Fruit fly (Drosophila melanogaster) whole organism, prepupa: ENCODE data around the gene IFT54.
A peak's percentile ranks its signal among the peaks of the same experiment; 100 is the strongest.

Experiments
- Blimp-1 ChIP-seq: fragments of 200-800 bp; sonication (Bioruptor generic); optimal IDR thresholded peaks from 3 replicates; lab custom pipeline; 2017; ENCODE audit warnings: missing biosample characterization, missing genetic modification characterization, mild to moderate bottlenecking, moderate library complexity, missing genetic modification reagents
- CG10631 ChIP-seq: fragments of 200-800 bp; sonication (Bioruptor generic); optimal IDR thresholded peaks from 2 replicates; lab custom pipeline; 2016; ENCODE audit warnings: missing biosample characterization, missing genetic modification characterization
- CG10669 ChIP-seq: fragments of 200-800 bp; sonication (Bioruptor generic); optimal IDR thresholded peaks from 3 replicates; lab custom pipeline; 2018; ENCODE audit warnings: missing biosample characterization, mild to moderate bottlenecking, missing genetic modification characterization, moderate library complexity
- CG11902 ChIP-seq: fragments of 200-800 bp; sonication (Bioruptor generic); optimal IDR thresholded peaks from 3 replicates; lab custom pipeline; 2016; ENCODE audit warnings: missing biosample characterization, missing genetic modification characterization
- CG15336 ChIP-seq: fragments of 200-800 bp; sonication (Bioruptor generic); IDR thresholded peaks from 2 replicates; pipeline ENCODE4 v1.3.6; 2022; ENCODE audit warnings: missing biosample characterization, missing genetic modification characterization
- CG1621 ChIP-seq: fragments of 200-800 bp; sonication (Bioruptor generic); optimal IDR thresholded peaks from 3 replicates; lab custom pipeline; 2018; ENCODE audit warnings: missing biosample characterization, mild to moderate bottlenecking, missing genetic modification characterization
- CG16779 ChIP-seq: fragments of 200-800 bp; sonication (Bioruptor generic); optimal IDR thresholded peaks from 3 replicates; lab custom pipeline; 2017; ENCODE audit warnings: missing biosample characterization, mild to moderate bottlenecking, missing genetic modification characterization
- CG31627 ChIP-seq: fragments of 200-800 bp; sonication (Bioruptor generic); optimal IDR thresholded peaks from 3 replicates; lab custom pipeline; 2016; ENCODE audit warnings: missing biosample characterization, missing genetic modification characterization
- CG34406 ChIP-seq: fragments of 200-800 bp; sonication (Bioruptor generic); optimal IDR thresholded peaks from 3 replicates; lab custom pipeline; 2016; ENCODE audit warnings: missing biosample characterization, missing genetic modification characterization
- CG3919 ChIP-seq: fragments of 200-800 bp; sonication (Bioruptor generic); optimal IDR thresholded peaks from 3 replicates; lab custom pipeline; 2016; ENCODE audit warnings: missing biosample characterization, missing genetic modification characterization
- CG6163 ChIP-seq: fragments of 200-800 bp; sonication (Bioruptor generic); IDR thresholded peaks from 3 replicates; pipeline ENCODE4 v1.3.6; 2022; ENCODE audit warnings: missing biosample characterization, missing genetic modification characterization
- CG6276 ChIP-seq: fragments of 200-800 bp; sonication (Bioruptor generic); optimal IDR thresholded peaks from 2 replicates; lab custom pipeline; 2017; ENCODE audit warnings: missing biosample characterization, mild to moderate bottlenecking, missing genetic modification characterization
- CG6792 ChIP-seq: fragments of 200-800 bp; sonication (Bioruptor generic); optimal IDR thresholded peaks from 3 replicates; lab custom pipeline; 2016; ENCODE audit warnings: missing biosample characterization, missing genetic modification characterization
- CG6808 ChIP-seq: fragments of 200-800 bp; sonication (Bioruptor generic); optimal IDR thresholded peaks from 3 replicates; lab custom pipeline; 2017; ENCODE audit warnings: missing biosample characterization, missing genetic modification characterization, mild to moderate bottlenecking, moderate library complexity, missing genetic modification reagents
- CG7368 ChIP-seq: fragments of 200-800 bp; sonication (Bioruptor generic); optimal IDR thresholded peaks from 3 replicates; lab custom pipeline; 2016; ENCODE audit warnings: missing biosample characterization, missing genetic modification characterization
- CG8319 ChIP-seq: fragments of 200-800 bp; sonication (Bioruptor generic); optimal IDR thresholded peaks from 3 replicates; lab custom pipeline; 2016; ENCODE audit warnings: missing biosample characterization, missing genetic modification characterization
- CG9139 ChIP-seq: fragments of 200-800 bp; sonication (Bioruptor generic); optimal IDR thresholded peaks from 3 replicates; lab custom pipeline; 2017; ENCODE audit warnings: missing biosample characterization, mild to moderate bottlenecking, missing genetic modification characterization
- Eip75B ChIP-seq: fragments of 200-800 bp; sonication (Bioruptor generic); optimal IDR thresholded peaks from 3 replicates; lab custom pipeline; 2016; ENCODE audit warnings: missing biosample characterization, missing genetic modification characterization
- Eip78C ChIP-seq: fragments of 200-800 bp; sonication (Bioruptor generic); peaks from one replicate; lab custom pipeline; 2016; ENCODE audit warnings: missing biosample characterization, missing genetic modification characterization
- Gug ChIP-seq: fragments of 200-800 bp; sonication (Bioruptor generic); IDR thresholded peaks from 2 replicates; pipeline ENCODE4 v1.3.6; 2022; ENCODE audit warnings: missing biosample characterization, missing genetic modification characterization
- Hr4 ChIP-seq: fragments of 200-800 bp; sonication (Bioruptor generic); optimal IDR thresholded peaks from 3 replicates; lab custom pipeline; 2016; ENCODE audit warnings: missing biosample characterization, missing genetic modification characterization
- Lpt ChIP-seq: fragments of 200-800 bp; sonication (Bioruptor generic); optimal IDR thresholded peaks from 3 replicates; lab custom pipeline; 2016; ENCODE audit warnings: missing biosample characterization, missing genetic modification characterization
- Met ChIP-seq: fragments of 200-800 bp; sonication (Bioruptor generic); optimal IDR thresholded peaks from 3 replicates; lab custom pipeline; 2016; ENCODE audit warnings: missing biosample characterization, missing genetic modification characterization
- Smox ChIP-seq: fragments of 200-800 bp; sonication (Bioruptor generic); optimal IDR thresholded peaks from 3 replicates; lab custom pipeline; 2016; ENCODE audit warnings: missing biosample characterization, missing genetic modification characterization
- Sox102F ChIP-seq: fragments of 200-800 bp; sonication (Bioruptor generic); optimal IDR thresholded peaks from 2 replicates; lab custom pipeline; 2016; ENCODE audit warnings: missing biosample characterization, mild to moderate bottlenecking, missing genetic modification characterization
- Sox14 ChIP-seq: fragments of 200-800 bp; sonication (Bioruptor generic); optimal IDR thresholded peaks from 3 replicates; lab custom pipeline; 2016; ENCODE audit warnings: missing biosample characterization, missing genetic modification characterization
- achi ChIP-seq: fragments of 200-800 bp; sonication (Bioruptor generic); optimal IDR thresholded peaks from 3 replicates; lab custom pipeline; 2016; ENCODE audit warnings: missing biosample characterization, missing genetic modification characterization
- cyc ChIP-seq: fragments of 200-800 bp; sonication (Bioruptor generic); optimal IDR thresholded peaks from 3 replicates; lab custom pipeline; 2016; ENCODE audit warnings: missing biosample characterization, missing genetic modification characterization
- dsx ChIP-seq: fragments of 200-800 bp; optimal IDR thresholded peaks from 3 replicates; lab custom pipeline; 2019; ENCODE audit warnings: missing biosample characterization, mild to moderate bottlenecking, missing genetic modification characterization, moderate library complexity; ENCODE audit not compliant: poor library complexity, severe bottlenecking
- eg ChIP-seq: fragments of 200-800 bp; sonication (Bioruptor generic); IDR thresholded peaks from 3 replicates; pipeline ENCODE4 v1.3.6; 2022; ENCODE audit warnings: missing biosample characterization, missing genetic modification characterization
- fd59A ChIP-seq: fragments of 200-800 bp; sonication (Bioruptor generic); optimal IDR thresholded peaks from 2 replicates; lab custom pipeline; 2017; ENCODE audit warnings: missing biosample characterization, mild to moderate bottlenecking, missing genetic modification characterization, missing genetic modification reagents
- fd85E ChIP-seq: fragments of 200-800 bp; sonication (Bioruptor generic); optimal IDR thresholded peaks from 3 replicates; lab custom pipeline; 2016; ENCODE audit warnings: missing biosample characterization, missing genetic modification characterization
- lz ChIP-seq: fragments of 200-800 bp; sonication (Bioruptor generic); optimal IDR thresholded peaks from 3 replicates; lab custom pipeline; 2016; ENCODE audit warnings: missing biosample characterization, missing genetic modification characterization
- net ChIP-seq: fragments of 200-800 bp; sonication (Bioruptor generic); optimal IDR thresholded peaks from 3 replicates; lab custom pipeline; 2016; ENCODE audit warnings: missing biosample characterization, missing genetic modification characterization
- pdm3 ChIP-seq: fragments of 200-800 bp; sonication (Bioruptor generic); optimal IDR thresholded peaks from 3 replicates; lab custom pipeline; 2016; ENCODE audit warnings: missing biosample characterization, missing genetic modification characterization
- salr ChIP-seq, 2 experiments: fragments of 200-800 bp; sonication (Bioruptor generic); optimal IDR thresholded peaks; 3 replicates each; lab custom pipeline; 2016 to 2018; ENCODE audit warnings: missing biosample characterization in 2 of 2, missing genetic modification characterization in 2 of 2, mild to moderate bottlenecking in 1 of 2
- spab ChIP-seq: fragments of 200-800 bp; sonication (Bioruptor generic); optimal IDR thresholded peaks from 2 replicates; lab custom pipeline; 2017; ENCODE audit warnings: missing biosample characterization, mild to moderate bottlenecking, missing genetic modification characterization, missing genetic modification reagents
- ss ChIP-seq, 2 experiments: fragments of 200-800 bp; sonication (Bioruptor generic); optimal IDR thresholded peaks; 2 replicates in 1 of 2; 3 replicates in 1 of 2; lab custom pipeline; 2017 to 2018; ENCODE audit warnings: mild to moderate bottlenecking in 2 of 2, missing biosample characterization in 2 of 2, missing genetic modification characterization in 2 of 2, moderate library complexity in 1 of 2
- svp ChIP-seq: fragments of 200-800 bp; sonication (Bioruptor generic); peaks from one replicate; lab custom pipeline; 2016; ENCODE audit warnings: missing biosample characterization, missing genetic modification characterization

IFT54 gene

DNA sequence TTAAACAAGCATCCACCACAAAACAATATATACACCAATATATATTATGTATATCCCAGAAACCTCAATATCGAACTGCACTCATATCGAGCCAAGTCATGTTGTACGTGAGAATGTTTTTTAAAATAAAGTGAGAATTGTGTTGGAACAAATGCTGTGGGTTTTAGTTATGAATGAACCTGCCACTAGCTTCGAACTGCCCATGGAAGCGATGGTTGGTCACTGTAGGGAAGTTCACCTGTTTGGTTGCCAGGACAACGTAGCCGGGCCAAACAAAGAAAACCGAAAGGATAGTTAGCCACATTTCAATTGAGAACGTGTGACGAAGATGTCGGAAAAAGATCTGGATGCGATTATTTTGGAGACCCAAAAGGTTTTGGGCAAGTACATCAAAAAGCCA, at the start of gene IFT54:
Gene IFT54, plus strand, starts transcription at position 301 of the 400 bp plus-strand sequence.
- TF ChIP-seq CG31627 (no peak), CG8319 (GFP tag; lab: Kevin White, UChicago) (no peak), CG15336 (no peak), Blimp-1 (GFP tag; lab: Kevin White, UChicago) (no peak), pdm3 (GFP tag; lab: Kevin White, UChicago) (no peak), Eip75B (GFP tag; lab: Kevin White, UChicago) (no peak)

DNA sequence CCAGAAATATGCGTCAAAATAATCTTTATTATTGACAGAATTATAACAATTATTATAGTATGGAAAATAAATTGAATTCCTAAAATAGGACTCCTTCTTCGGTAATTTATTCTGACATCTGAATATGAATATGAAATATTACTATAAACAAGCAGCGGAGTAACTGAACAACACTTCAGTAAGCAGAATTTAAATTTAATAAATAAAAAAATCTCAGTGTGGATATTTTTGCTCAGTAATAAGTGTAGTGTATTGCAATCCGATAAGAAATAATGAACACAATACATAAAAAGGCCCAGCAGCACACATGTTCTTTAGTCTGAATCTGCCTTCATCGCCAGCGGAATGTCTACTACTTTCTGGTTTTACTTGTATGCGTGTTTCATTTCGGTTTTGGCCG, 46.4 kb upstream of the IFT54 start, which contains the start of gene CG43179:
Gene CG43179, plus strand, starts transcription at position 301 of the 400 bp plus-strand sequence.
- peak; percentile 15 for TF ChIP-seq svp (GFP tag; lab: Kevin White, UChicago)
- TF ChIP-seq Gug (GFP tag; lab: Robert Waterston, UW), result no peak

- TF ChIP-seq CG11902 (GFP tag; lab: Kevin White, UChicago), result no peak
- TF ChIP-seq CG6808 (GFP tag; lab: Kevin White, UChicago), result peak; percentile 99
These were observed 42.4 kb upstream of the IFT54 start, which contains the start of gene MetRS-m for dm6 chr3R:14259821-14260220. Gene MetRS-m (minus strand): TSS chr3R:14259991.

DNA sequence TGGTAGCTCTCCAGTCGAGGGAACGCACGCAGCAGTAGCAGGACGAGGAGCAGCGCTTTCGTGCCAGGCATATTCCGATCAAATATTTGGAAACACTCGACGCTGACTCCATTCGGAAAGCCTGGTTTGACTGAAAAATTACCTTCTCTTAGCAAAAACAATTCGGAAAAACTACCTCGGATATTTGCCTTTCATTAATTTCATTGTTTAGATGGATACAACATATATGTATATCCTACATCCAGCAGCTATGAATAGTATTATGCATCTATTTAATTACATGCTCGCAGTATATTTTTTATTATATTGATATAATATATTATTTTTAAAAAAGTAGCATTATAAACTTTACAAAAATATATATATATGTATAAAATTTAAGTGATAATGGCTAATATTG, 41.1 kb upstream of the IFT54 start, which contains the start of gene CG14840:
Gene CG14840, minus strand, starts transcription at position 101 of the 400 bp plus-strand sequence.
- TF ChIP-seq Smox, result no peak
- no peak for TF ChIP-seq ss (GFP tag; optimal IDR thresholded peaks at IDR 0.05; lab: Kevin White, UChicago)
- TF ChIP-seq CG1621 (tag; lab: Kevin White, UChicago), result no peak
- no peak for TF ChIP-seq CG10669 (GFP tag; lab: Kevin White, UChicago)
- no peak for TF ChIP-seq cyc (GFP tag; lab: Kevin White, UChicago)
- no peak for TF ChIP-seq CG6808 (GFP tag; lab: Kevin White, UChicago)
- no peak for TF ChIP-seq lz (GFP tag; lab: Kevin White, UChicago)
- TF ChIP-seq Hr4 (GFP tag; lab: Kevin White, UChicago), result no peak
- TF ChIP-seq CG6792 (GFP tag; lab: Kevin White, UChicago), result no peak
- TF ChIP-seq achi (GFP tag; lab: Kevin White, UChicago), result no peak
- no peak for TF ChIP-seq eg (GFP tag; lab: Robert Waterston, UW)
- no peak for TF ChIP-seq Eip78C (GFP tag; lab: Kevin White, UChicago)
- TF ChIP-seq CG9139 (GFP tag; lab: Kevin White, UChicago), result no peak
- no peak for TF ChIP-seq CG11902 (GFP tag; lab: Kevin White, UChicago)
- no peak for TF ChIP-seq Gug (GFP tag; lab: Robert Waterston, UW)
- no peak for TF ChIP-seq fd85E

DNA sequence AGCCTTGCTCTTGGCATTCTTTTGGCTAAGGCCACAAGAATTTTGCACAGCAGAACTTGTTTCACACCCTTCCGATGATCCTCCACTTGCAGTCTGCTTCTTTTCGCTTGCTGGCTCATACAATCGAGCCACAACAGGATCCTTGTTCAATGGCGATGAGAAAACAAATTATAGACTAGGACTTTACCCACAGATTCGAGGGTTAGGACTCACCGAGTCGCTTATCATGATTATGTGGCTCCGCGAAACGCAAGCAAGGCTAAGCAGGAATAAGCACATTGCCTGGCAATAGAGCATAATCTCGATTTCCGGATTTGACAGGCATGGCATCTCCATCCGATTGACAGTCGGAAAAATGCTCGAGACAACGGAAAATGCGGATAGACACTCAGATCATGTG, 40.1 kb upstream of the IFT54 start, which contains the start of the genes CG14839 and CG14841:
Gene CG14839, plus strand, starts transcription at position 301 of the 400 bp plus-strand sequence.
Gene CG14841, minus strand, starts transcription at position 332 of the 400 bp plus-strand sequence.
- no peak for TF ChIP-seq cyc (GFP tag; lab: Kevin White, UChicago)
- TF ChIP-seq net (GFP tag; lab: Kevin White, UChicago), result no peak
- no peak for TF ChIP-seq Met (GFP tag; lab: Kevin White, UChicago)
- no peak for TF ChIP-seq CG9139 (GFP tag; lab: Kevin White, UChicago)
- TF ChIP-seq, all 60 proteins: peak for 0

dm6 chr3R:14275519-14276172, 26.6 kb upstream of the IFT54 start:
- TF ChIP-seq Sox14 (no peak), CG7368 (no peak), CG10669 (GFP tag; lab: Kevin White, UChicago) (no peak), CG3919 (GFP tag; lab: Kevin White, UChicago) (no peak), fd59A (GFP tag; lab: Kevin White, UChicago) (peak; percentile 20), CG34406 (peak; percentile 53), CG6276 (GFP tag; lab: Kevin White, UChicago) (no peak), CG16779 (tag; lab: Kevin White, UChicago) (no peak), ss (GFP tag; optimal IDR thresholded peaks at IDR 0.05; lab: Kevin White, UChicago) (peak in 1 of 2 experiments; percentile 89), Sox102F (GFP tag; lab: Kevin White, UChicago) (peak; percentile 23), Lpt (no peak), Met (GFP tag; lab: Kevin White, UChicago) (no peak), dsx (peak; percentile 70), pdm3 (GFP tag; lab: Kevin White, UChicago) (no peak), CG6163 (GFP tag; lab: Robert Waterston, UW) (peak; percentile 7; the same call in 1 of the 3 replicates), spab (no peak), svp (GFP tag; lab: Kevin White, UChicago) (peak; percentile 74), CG6808 (GFP tag; lab: Kevin White, UChicago) (peak; percentile 34), salr (GFP tag; optimal IDR thresholded peaks at IDR 0.05; lab: Kevin White, UChicago) (no peak), CG10631 (peak; percentile 69)
